Worm (Caenorhabditis elegans) whole organism, L2 larva: ENCODE measurements around the gene Y53F4B.18.
A peak's percentile ranks its signal among the peaks of the same experiment; 100 is the strongest.

Experiments
- C34F6.9 ChIP-seq: fragments of 150-350 bp; optimal IDR thresholded peaks from 2 replicates; lab custom pipeline; 2014; ENCODE audit warnings: missing biosample characterization, missing genetic modification characterization
- R02D3.7 ChIP-seq: fragments of 150-350 bp; optimal IDR thresholded peaks from 2 replicates; lab custom pipeline; 2014; ENCODE audit warnings: missing biosample characterization, missing genetic modification characterization
- ZK546.5 ChIP-seq: sonication (generic microtip); optimal IDR thresholded peaks from 2 replicates; lab custom pipeline; 2017; ENCODE audit warnings: missing biosample characterization, missing genetic modification characterization
- alr-1 ChIP-seq: fragments of 150-350 bp; optimal IDR thresholded peaks from 2 replicates; lab custom pipeline; 2014; ENCODE audit warnings: missing biosample characterization, missing genetic modification characterization
- aly-2 ChIP-seq: fragments of 150-350 bp; optimal IDR thresholded peaks from 2 replicates; lab custom pipeline; 2014; ENCODE audit warnings: missing biosample characterization, missing genetic modification characterization
- ama-1 ChIP-seq: fragments of 150-350 bp; optimal IDR thresholded peaks from 2 replicates; lab custom pipeline; 2018; ENCODE audit warnings: inconsistent platforms
- blmp-1 ChIP-seq: sonication (generic microtip); optimal IDR thresholded peaks from 2 replicates; lab custom pipeline; 2017; ENCODE audit warnings: missing genetic modification characterization, mild to moderate bottlenecking, missing compliant biosample characterization, antibody characterized with exemption, moderate library complexity; ENCODE audit not compliant: insufficient read depth
- ceh-16 ChIP-seq: fragments of 150-350 bp; optimal IDR thresholded peaks from 2 replicates; lab custom pipeline; 2014; ENCODE audit warnings: missing biosample characterization, missing genetic modification characterization
- ceh-82 ChIP-seq: fragments of 150-350 bp; optimal IDR thresholded peaks from 2 replicates; lab custom pipeline; 2014; ENCODE audit warnings: missing biosample characterization, missing genetic modification characterization
- crh-2 ChIP-seq: sonication (generic microtip); optimal IDR thresholded peaks from 2 replicates; lab custom pipeline; 2017; ENCODE audit warnings: missing biosample characterization, missing genetic modification characterization
- dmd-4 ChIP-seq: sonication (generic microtip); optimal IDR thresholded peaks from 2 replicates; lab custom pipeline; 2017; ENCODE audit warnings: missing biosample characterization, missing genetic modification characterization
- egl-27 ChIP-seq: sonication (generic microtip); optimal IDR thresholded peaks from 3 replicates; lab custom pipeline; 2017; ENCODE audit warnings: missing biosample characterization, missing genetic modification reagents, missing genetic modification characterization
- elt-1 ChIP-seq: fragments of 150-350 bp; optimal IDR thresholded peaks from 2 replicates; lab custom pipeline; 2014; ENCODE audit warnings: missing biosample characterization, missing genetic modification characterization
- elt-3 ChIP-seq: sonication (generic microtip); optimal IDR thresholded peaks from 2 replicates; lab custom pipeline; 2017; ENCODE audit warnings: missing biosample characterization, missing genetic modification characterization
- gmeb-1 ChIP-seq: fragments of 150-350 bp; optimal IDR thresholded peaks from 2 replicates; lab custom pipeline; 2014; ENCODE audit warnings: missing biosample characterization, missing genetic modification characterization
- lin-11 ChIP-seq: fragments of 150-350 bp; sonication (generic microtip); optimal IDR thresholded peaks from 2 replicates; lab custom pipeline; 2014; ENCODE audit warnings: missing biosample characterization, missing genetic modification characterization, inconsistent platforms, mixed read lengths
- lin-13 ChIP-seq: fragments of 150-350 bp; optimal IDR thresholded peaks from 2 replicates; lab custom pipeline; 2014; ENCODE audit warnings: missing biosample characterization, missing genetic modification reagents, missing genetic modification characterization
- lin-39 ChIP-seq: fragments of 150-350 bp; optimal IDR thresholded peaks from 2 replicates; lab custom pipeline; 2014; ENCODE audit warnings: missing biosample characterization, missing genetic modification reagents, missing genetic modification characterization
- lsy-2 ChIP-seq, 2 experiments: fragments of 150-350 bp in 1 of 2; sonication (generic microtip) in 1 of 2; optimal IDR thresholded peaks; 2 replicates each; lab custom pipeline; 2014 to 2017; ENCODE audit warnings: missing biosample characterization in 2 of 2, missing genetic modification characterization in 2 of 2
- mdl-1 ChIP-seq, 2 experiments: fragments of 150-350 bp in 1 of 2; sonication (generic microtip) in 1 of 2; optimal IDR thresholded peaks; 2 replicates each; lab custom pipeline; 2017; ENCODE audit warnings: missing biosample characterization in 2 of 2, missing genetic modification characterization in 2 of 2
- nhr-11 ChIP-seq: fragments of 150-350 bp; optimal IDR thresholded peaks from 2 replicates; lab custom pipeline; 2014; ENCODE audit warnings: missing biosample characterization, missing genetic modification characterization
- nhr-12 ChIP-seq: fragments of 150-350 bp; optimal IDR thresholded peaks from 2 replicates; lab custom pipeline; 2014; ENCODE audit warnings: missing biosample characterization, missing genetic modification characterization
- nhr-129 ChIP-seq: fragments of 150-350 bp; optimal IDR thresholded peaks from 2 replicates; lab custom pipeline; 2014; ENCODE audit warnings: missing biosample characterization, missing genetic modification characterization
- nhr-21 ChIP-seq: fragments of 150-350 bp; optimal IDR thresholded peaks from 2 replicates; lab custom pipeline; 2014; ENCODE audit warnings: missing biosample characterization, missing genetic modification characterization
- nhr-23 ChIP-seq: fragments of 150-350 bp; optimal IDR thresholded peaks from 2 replicates; lab custom pipeline; 2014; ENCODE audit warnings: missing biosample characterization, missing genetic modification reagents, missing genetic modification characterization
- nhr-25 ChIP-seq: fragments of 150-350 bp; sonication (generic microtip); optimal IDR thresholded peaks from 3 replicates; lab custom pipeline; 2014; ENCODE audit warnings: missing biosample characterization, missing genetic modification characterization
- nhr-6 ChIP-seq: fragments of 150-350 bp; optimal IDR thresholded peaks from 2 replicates; lab custom pipeline; 2014; ENCODE audit warnings: missing biosample characterization, missing genetic modification characterization
- nhr-77 ChIP-seq: fragments of 150-350 bp; optimal IDR thresholded peaks from 2 replicates; lab custom pipeline; 2014; ENCODE audit warnings: missing biosample characterization, missing genetic modification characterization
- peb-1 ChIP-seq: fragments of 150-350 bp; optimal IDR thresholded peaks from 2 replicates; lab custom pipeline; 2014; ENCODE audit warnings: missing biosample characterization, missing genetic modification characterization
- sma-3 ChIP-seq: sonication (generic microtip); optimal IDR thresholded peaks from 2 replicates; lab custom pipeline; 2016; ENCODE audit warnings: missing genetic modification reagents, missing genetic modification characterization, missing compliant biosample characterization
- snpc-4 ChIP-seq: fragments of 150-350 bp; optimal IDR thresholded peaks from 2 replicates; lab custom pipeline; 2014; ENCODE audit warnings: missing biosample characterization, missing genetic modification characterization
- unc-39 ChIP-seq: fragments of 150-350 bp; optimal IDR thresholded peaks from 2 replicates; lab custom pipeline; 2014; ENCODE audit warnings: missing biosample characterization, missing genetic modification characterization
- unc-55 ChIP-seq: fragments of 150-350 bp; sonication (generic microtip); optimal IDR thresholded peaks from 3 replicates; lab custom pipeline; 2014; ENCODE audit warnings: missing biosample characterization, missing genetic modification reagents, missing genetic modification characterization
- unc-62 ChIP-seq: fragments of 150-350 bp; optimal IDR thresholded peaks from 2 replicates; lab custom pipeline; 2014; ENCODE audit warnings: missing biosample characterization, missing genetic modification reagents, missing genetic modification characterization
- ztf-1 ChIP-seq: fragments of 200-800 bp; sonication (Bioruptor generic); conservative IDR thresholded peaks from 2 replicates; pipeline ENCODE4 v1.3.6; 2022; ENCODE audit warnings: missing genetic modification characterization, missing compliant biosample characterization
- ztf-11 ChIP-seq: sonication (generic microtip); optimal IDR thresholded peaks from 2 replicates; lab custom pipeline; 2017; ENCODE audit warnings: missing biosample characterization, missing genetic modification characterization
- ztf-4 ChIP-seq: fragments of 150-350 bp; optimal IDR thresholded peaks from 2 replicates; lab custom pipeline; 2014; ENCODE audit warnings: missing biosample characterization, missing genetic modification characterization

Y53F4B.18 gene

DNA sequence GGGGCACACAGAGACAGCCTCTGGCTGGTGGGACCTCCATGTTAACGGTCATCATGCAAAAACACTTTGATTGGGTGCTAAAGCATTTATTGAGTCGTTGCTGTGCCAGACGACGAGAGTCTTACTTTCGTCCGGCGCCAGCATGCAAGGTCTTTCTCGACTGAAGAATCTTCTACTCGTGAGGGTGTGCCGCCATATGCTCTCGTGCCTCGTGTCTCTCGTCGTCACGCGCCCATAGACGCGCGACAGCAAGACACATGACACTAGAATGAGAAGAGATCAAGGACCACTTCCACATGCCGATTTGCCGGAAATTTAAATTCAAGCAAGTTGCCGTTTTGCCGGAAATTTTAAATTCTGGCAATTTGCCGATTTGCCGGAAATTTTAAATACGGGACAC lies 27.6 kb downstream of the Y53F4B.18 start:
- peak in 1 of 2 experiments; percentile 4 for TF ChIP-seq mdl-1 (tag; optimal IDR thresholded peaks at IDR 0.05; lab: Kevin White, UChicago)

- TF ChIP-seq ama-1 (lab: Kevin White, UChicago) = peak; percentile 19
- TF ChIP-seq nhr-129 = peak; percentile 46
- TF ChIP-seq C34F6.9 = peak; percentile 33
- peak in 1 of 2 experiments; percentile 21 for TF ChIP-seq mdl-1 (tag; optimal IDR thresholded peaks at IDR 0.05; lab: Kevin White, UChicago)
- TF ChIP-seq unc-55 (GFP tag; lab: Kevin White, UChicago) = peak; percentile 4
These were observed 28.7 kb downstream of the Y53F4B.18 start for ce11 chrII:15042783-15043182.

DNA sequence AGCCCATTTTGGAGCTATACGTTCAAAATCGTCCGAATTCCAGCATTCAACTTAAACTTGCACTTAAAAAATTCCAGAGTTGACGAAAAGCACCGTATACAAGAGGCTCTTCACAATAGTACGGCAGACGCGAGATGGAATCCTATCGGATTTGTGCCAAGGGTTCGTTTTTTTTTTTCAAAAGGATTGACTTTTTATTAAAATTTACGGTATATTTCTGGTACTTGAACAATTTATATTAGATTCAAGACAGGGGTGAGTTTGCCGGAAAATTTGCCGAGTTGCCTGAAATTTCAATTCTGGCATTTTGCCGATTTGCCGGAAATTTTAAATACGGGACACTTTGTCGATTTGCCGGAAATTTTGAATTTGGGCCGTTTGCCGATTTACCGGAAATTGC lies 29.2 kb downstream of the Y53F4B.18 start:
- TF ChIP-seq ama-1 (lab: Kevin White, UChicago) = no peak
- TF ChIP-seq lin-11 (tag; lab: Kevin White, UChicago) = no peak
- TF ChIP-seq ceh-16 = no peak
- no peak for TF ChIP-seq ztf-1 (GFP tag; lab: Robert Waterston, UW)
- no peak for TF ChIP-seq ztf-11 (tag; lab: Kevin White, UChicago)
- TF ChIP-seq nhr-129 = no peak
- TF ChIP-seq snpc-4 (tag; lab: Kevin White, UChicago) = no peak
- no peak for TF ChIP-seq unc-39 (tag; lab: Kevin White, UChicago)
- TF ChIP-seq R02D3.7 (tag; lab: Kevin White, UChicago) = no peak
- TF ChIP-seq nhr-77 = no peak
- no peak for TF ChIP-seq alr-1
- TF ChIP-seq gmeb-1 (tag; lab: Kevin White, UChicago) = no peak
- no peak for TF ChIP-seq lin-39 (tag; lab: Kevin White, UChicago)
- no peak for TF ChIP-seq elt-1
- no peak for TF ChIP-seq nhr-12 (tag; lab: Kevin White, UChicago)
- no peak for TF ChIP-seq sma-3 (GFP tag; lab: Kevin White, UChicago)
- TF ChIP-seq blmp-1 (tag; lab: Kevin White, UChicago) = no peak
- TF ChIP-seq peb-1 (tag; lab: Kevin White, UChicago) = no peak
- TF ChIP-seq lin-13 (GFP tag; lab: Kevin White, UChicago) = no peak

DNA sequence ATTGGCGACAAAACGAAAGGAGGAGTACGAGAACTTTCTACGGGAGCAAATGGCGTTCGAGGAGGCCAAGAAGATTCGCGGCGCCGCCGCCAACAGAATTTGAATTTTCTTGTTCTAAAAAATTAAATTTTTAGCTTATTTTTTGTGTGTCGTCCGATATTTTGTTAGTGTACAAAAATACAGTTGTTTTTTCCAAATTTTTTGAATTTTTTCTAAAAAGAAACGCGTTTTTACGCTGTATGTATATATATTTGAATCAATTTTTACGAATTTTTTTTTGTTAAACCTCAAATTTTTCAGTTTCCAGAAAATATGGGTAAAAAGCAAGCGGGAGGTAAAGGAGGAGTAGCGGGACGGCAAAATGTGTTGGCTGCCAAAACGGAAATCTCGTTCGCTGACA lies 32.4 kb downstream of the Y53F4B.18 start, which contains the start of gene trip-4:
trip-4 (plus strand) TSS at position 301 of the 400 bp plus-strand sequence.
- no peak for TF ChIP-seq peb-1 (tag; lab: Kevin White, UChicago)
- TF ChIP-seq ceh-16 = no peak
- no peak for TF ChIP-seq ztf-1 (GFP tag; lab: Robert Waterston, UW)
- TF ChIP-seq crh-2 (tag; lab: Kevin White, UChicago) = no peak
- TF ChIP-seq nhr-23 (tag; lab: Kevin White, UChicago) = no peak
- TF ChIP-seq unc-62 (GFP tag; lab: Kevin White, UChicago) = no peak
- no peak for TF ChIP-seq ZK546.5 (tag; lab: Kevin White, UChicago)
- TF ChIP-seq blmp-1 (tag; lab: Kevin White, UChicago) = no peak
- no peak for TF ChIP-seq ztf-4 (tag; lab: Kevin White, UChicago)
- TF ChIP-seq egl-27 (tag; lab: Kevin White, UChicago) = no peak
- no peak for TF ChIP-seq R02D3.7 (tag; lab: Kevin White, UChicago)
- TF ChIP-seq nhr-25 (tag; lab: Kevin White, UChicago) = no peak
- TF ChIP-seq nhr-21 (tag; lab: Kevin White, UChicago) = no peak
- no peak for TF ChIP-seq lin-39 (tag; lab: Kevin White, UChicago)
- no peak for TF ChIP-seq nhr-6 (tag; lab: Kevin White, UChicago)
- TF ChIP-seq nhr-77 = no peak
- TF ChIP-seq dmd-4 (tag; lab: Kevin White, UChicago) = no peak

DNA sequence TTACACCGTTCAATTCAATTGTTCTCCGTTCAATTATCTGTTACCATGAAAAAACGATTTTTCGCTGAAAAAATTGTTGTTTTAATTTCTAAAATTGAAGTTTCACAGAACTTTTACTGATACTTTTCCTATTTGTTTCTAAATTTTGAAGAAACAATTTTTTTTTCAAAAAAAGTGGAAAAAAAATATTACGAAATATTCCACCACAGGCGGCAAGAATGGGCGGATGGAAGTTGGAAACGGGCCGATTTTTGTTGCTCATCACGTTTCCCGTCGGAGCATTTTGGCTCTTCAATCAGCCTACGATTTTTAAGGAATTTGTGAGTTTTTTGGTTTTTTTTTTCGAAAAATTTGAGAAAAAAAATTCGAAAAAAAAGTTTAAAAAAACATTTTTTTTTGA lies 33.7 kb downstream of the Y53F4B.18 start, which contains the start of gene Y53F4B.14:
Y53F4B.14 (plus strand) TSS at position 210 of the 400 bp plus-strand sequence.
- TF ChIP-seq nhr-25 (tag; lab: Kevin White, UChicago) = no peak
- TF ChIP-seq ceh-16 = no peak

DNA sequence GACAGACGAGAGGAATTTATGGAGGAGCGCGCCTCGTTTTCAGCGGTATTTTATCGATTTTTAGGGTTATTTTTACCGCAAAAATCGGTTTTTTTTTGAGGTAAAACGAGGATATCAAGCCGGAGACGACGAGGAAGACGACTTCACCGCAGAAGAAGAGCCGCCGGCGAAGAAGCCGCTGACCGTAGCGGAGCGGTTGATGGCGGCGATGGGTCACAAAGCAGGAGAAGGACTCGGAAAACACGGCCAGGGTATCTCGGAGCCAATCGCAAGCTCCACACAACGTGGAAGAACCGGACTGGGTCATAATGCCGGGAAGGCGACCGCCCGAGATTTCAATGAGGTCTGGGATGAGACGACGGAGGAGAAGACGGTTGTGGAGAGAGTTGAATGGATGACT lies 45.1 kb downstream of the Y53F4B.18 start:
- no peak for TF ChIP-seq sma-3 (GFP tag; lab: Kevin White, UChicago)
- no peak for TF ChIP-seq snpc-4 (tag; lab: Kevin White, UChicago)
- no peak for TF ChIP-seq nhr-23 (tag; lab: Kevin White, UChicago)
- TF ChIP-seq aly-2 = no peak
- no peak for TF ChIP-seq ceh-82 (tag; lab: Kevin White, UChicago)
- TF ChIP-seq unc-62 (GFP tag; lab: Kevin White, UChicago) = no peak
- no peak for TF ChIP-seq lsy-2 (tag; optimal IDR thresholded peaks at IDR 0.05; lab: Kevin White, UChicago)
- TF ChIP-seq elt-3 (tag; lab: Kevin White, UChicago) = no peak
- no peak for TF ChIP-seq ztf-1 (GFP tag; lab: Robert Waterston, UW)
- TF ChIP-seq peb-1 (tag; lab: Kevin White, UChicago) = no peak
- TF ChIP-seq ZK546.5 (tag; lab: Kevin White, UChicago) = no peak
- no peak for TF ChIP-seq elt-1
- TF ChIP-seq nhr-11 (tag; lab: Kevin White, UChicago) = no peak
- TF ChIP-seq, all 48 proteins: peak for 0
